Fruit fly (Drosophila melanogaster): Measurements from ENCODE around the gene Ilp3.

Ilp3 gene

dm6 chr3L:9829154-9829553 is 27.2 kb upstream of the Ilp3 start:
- TF ChIP-seq CG14711 (tag; optimal IDR thresholded peaks at IDR 0.05) (no peak), cic (GFP tag; optimal IDR thresholded peaks at IDR 0.05) (no peak), kay (GFP tag; ENCODE audit: borderline replicate concordance) (peak; percentile 78), pad (GFP tag; optimal IDR thresholded peaks at IDR 0.05) (no peak), toe (GFP tag; optimal IDR thresholded peaks at IDR 0.05) (no peak), cnc (optimal IDR thresholded peaks at IDR 0.05) (no peak)

DNA sequence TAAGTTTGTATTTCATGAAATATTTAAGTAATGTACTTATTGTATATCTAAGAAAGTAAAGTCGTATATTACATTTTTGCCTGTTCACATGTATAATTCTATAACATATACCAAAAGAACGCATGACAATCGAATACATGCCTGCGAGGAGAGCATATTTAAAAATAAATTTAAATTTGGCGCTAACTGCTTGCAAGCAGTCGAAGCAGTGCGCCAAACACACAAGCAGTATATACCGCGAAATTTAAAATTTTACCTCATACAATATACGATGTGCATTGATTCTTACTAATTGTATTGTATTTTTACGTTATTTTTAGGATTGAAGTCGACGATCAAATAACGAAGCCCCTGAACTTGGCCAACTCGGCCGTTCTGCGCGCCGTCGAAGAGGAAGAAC is 22.3 kb upstream of the Ilp3 start:
- TF ChIP-seq cnc (optimal IDR thresholded peaks at IDR 0.05), result no peak
- no peak for TF ChIP-seq Clk (GFP tag; optimal IDR thresholded peaks at IDR 0.05)
- no peak for TF ChIP-seq kay (GFP tag; ENCODE audit: borderline replicate concordance)
- no peak for TF ChIP-seq bab1 (GFP tag; optimal IDR thresholded peaks at IDR 0.05)
- no peak for TF ChIP-seq CG12768 (GFP tag; optimal IDR thresholded peaks at IDR 0.05)
- no peak for TF ChIP-seq pad (GFP tag; optimal IDR thresholded peaks at IDR 0.05)
- no peak for TF ChIP-seq CG14711 (tag; optimal IDR thresholded peaks at IDR 0.05)
- TF ChIP-seq Crg-1 (GFP tag; optimal IDR thresholded peaks at IDR 0.05), result no peak

- TF ChIP-seq Crg-1 (GFP tag; optimal IDR thresholded peaks at IDR 0.05), result no peak
Measured at dm6 chr3L:9823797-9824196, 21.9 kb upstream of the Ilp3 start, which contains the start of gene Ilp5. TSS of gene Ilp5 (minus strand) at chr3L:9823897.

DNA sequence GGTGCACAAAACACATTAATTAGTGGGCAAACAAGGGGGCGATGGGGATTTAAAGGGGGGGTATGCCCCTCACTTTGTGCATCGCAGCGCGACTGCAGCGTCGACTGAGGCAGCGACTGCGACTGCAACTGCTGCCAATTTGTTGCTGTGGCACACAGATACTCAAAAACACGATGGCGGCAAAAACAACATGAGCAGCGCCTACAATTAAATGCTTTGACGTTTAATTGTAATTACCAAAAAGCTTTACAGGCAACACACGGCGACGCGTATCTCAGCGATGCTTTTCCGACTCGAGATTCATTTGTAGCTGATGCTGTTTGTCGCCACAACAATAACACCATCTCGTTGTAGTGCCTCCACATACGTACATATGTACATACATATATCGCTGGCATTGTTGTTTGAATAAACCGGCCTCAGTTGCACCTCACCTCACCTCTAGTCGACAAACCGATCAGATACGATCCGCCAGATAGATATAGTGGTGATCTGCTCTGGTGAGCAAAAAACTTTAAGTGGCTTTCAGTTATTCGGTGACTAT is 19.3 kb upstream of the Ilp3 start:
- TF ChIP-seq kay (GFP tag; ENCODE audit: borderline replicate concordance), result peak; percentile 61
- no peak for TF ChIP-seq cnc (optimal IDR thresholded peaks at IDR 0.05)
- TF ChIP-seq CG7101 (tag; optimal IDR thresholded peaks at IDR 0.05), result no peak
- TF ChIP-seq Hr96 (GFP tag; optimal IDR thresholded peaks at IDR 0.05), result peak; percentile 25
- no peak for TF ChIP-seq ovo (GFP tag; optimal IDR thresholded peaks at IDR 0.05)
- peak; percentile 1 for TF ChIP-seq Mnt (GFP tag; optimal IDR thresholded peaks at IDR 0.05)
- TF ChIP-seq CG12768 (GFP tag; optimal IDR thresholded peaks at IDR 0.05), result no peak

dm6 chr3L:9820248-9820647 is 18.3 kb upstream of the Ilp3 start:
- no peak for TF ChIP-seq CG7101 (tag; optimal IDR thresholded peaks at IDR 0.05)

- TF ChIP-seq pad (GFP tag; optimal IDR thresholded peaks at IDR 0.05) (no peak), kay (GFP tag; ENCODE audit: borderline replicate concordance) (no peak), CG12768 (GFP tag; optimal IDR thresholded peaks at IDR 0.05) (no peak), Mnt (GFP tag; optimal IDR thresholded peaks at IDR 0.05) (no peak), CG14711 (tag; optimal IDR thresholded peaks at IDR 0.05) (no peak), CG33017 (tag; optimal IDR thresholded peaks at IDR 0.05) (no peak), CG5204 (GFP tag; optimal IDR thresholded peaks at IDR 0.05) (no peak), cic (GFP tag; optimal IDR thresholded peaks at IDR 0.05) (no peak), ovo (GFP tag; optimal IDR thresholded peaks at IDR 0.05) (no peak)
Measured at dm6 chr3L:9815705-9816104, 13.8 kb upstream of the Ilp3 start.

- no peak for TF ChIP-seq Clk (GFP tag; optimal IDR thresholded peaks at IDR 0.05)
- TF ChIP-seq kay (GFP tag; ENCODE audit: borderline replicate concordance), result no peak
- no peak for TF ChIP-seq cnc (optimal IDR thresholded peaks at IDR 0.05)
- TF ChIP-seq CG33017 (tag; optimal IDR thresholded peaks at IDR 0.05), result no peak
- TF ChIP-seq Hr96 (GFP tag; optimal IDR thresholded peaks at IDR 0.05), result no peak
- TF ChIP-seq toe (GFP tag; optimal IDR thresholded peaks at IDR 0.05), result no peak
- no peak for TF ChIP-seq CG12768 (GFP tag; optimal IDR thresholded peaks at IDR 0.05)
- no peak for TF ChIP-seq CG14711 (tag; optimal IDR thresholded peaks at IDR 0.05)
- no peak for TF ChIP-seq CG11617 (GFP tag; optimal IDR thresholded peaks at IDR 0.05)
Measured at dm6 chr3L:9814621-9815020, 12.7 kb upstream of the Ilp3 start.

DNA sequence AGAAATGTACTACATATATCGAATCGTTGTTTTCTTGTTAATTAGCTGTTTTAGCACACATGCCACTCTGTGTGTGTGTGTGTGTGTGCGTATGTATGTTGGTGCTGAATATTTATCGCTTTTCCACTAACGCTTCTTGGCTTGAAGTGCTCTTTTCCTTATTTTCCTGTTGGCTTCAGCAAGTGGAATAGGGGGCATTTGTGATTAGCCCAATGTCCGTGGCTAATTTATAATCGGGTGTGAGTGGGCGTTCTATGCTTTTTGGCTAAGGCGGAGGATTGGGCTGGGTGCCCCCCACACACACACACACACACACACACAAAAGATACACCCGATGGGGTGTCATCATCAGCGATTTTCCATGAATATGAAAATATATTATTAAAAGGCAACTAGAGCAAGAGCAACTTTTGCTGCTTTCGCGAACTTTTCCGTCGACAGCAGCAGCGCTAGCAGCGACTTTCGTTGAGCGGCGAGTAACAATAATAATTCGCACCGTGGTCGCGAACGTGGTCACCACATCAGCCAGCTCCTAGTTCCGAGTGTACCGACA is 11.5 kb upstream of the Ilp3 start, which contains the start of gene CG43897:
TSS of gene CG43897 (plus strand) at position 503 of the 553 bp plus-strand sequence.
- TF ChIP-seq tj (GFP tag; optimal IDR thresholded peaks at IDR 0.05), result no peak
- no peak for TF ChIP-seq CG5204 (GFP tag; optimal IDR thresholded peaks at IDR 0.05)
- no peak for TF ChIP-seq CG14711 (tag; optimal IDR thresholded peaks at IDR 0.05)
- no peak for TF ChIP-seq CG7101 (tag; optimal IDR thresholded peaks at IDR 0.05)
- no peak for TF ChIP-seq Hr96 (GFP tag; optimal IDR thresholded peaks at IDR 0.05)
- no peak for TF ChIP-seq ovo (GFP tag; optimal IDR thresholded peaks at IDR 0.05)
- TF ChIP-seq CG7045 (GFP tag; optimal IDR thresholded peaks at IDR 0.05), result no peak
- TF ChIP-seq pad (GFP tag; optimal IDR thresholded peaks at IDR 0.05), result no peak
- TF ChIP-seq CG12768 (GFP tag; optimal IDR thresholded peaks at IDR 0.05), result no peak
- TF ChIP-seq Mnt (GFP tag; optimal IDR thresholded peaks at IDR 0.05), result no peak
- no peak for TF ChIP-seq CG11617 (GFP tag; optimal IDR thresholded peaks at IDR 0.05)
- TF ChIP-seq Clk (GFP tag; optimal IDR thresholded peaks at IDR 0.05), result no peak
- TF ChIP-seq CG33017 (tag; optimal IDR thresholded peaks at IDR 0.05), result no peak
